Fruit fly (Drosophila melanogaster): ENCODE results near the gene CG7368.

CG7368 gene

dm6 chr3L:11552996-11553671, 43.9 kb upstream of the CG7368 start (continued):
- TF ChIP-seq CG11093 (GFP tag; IDR thresholded peaks at IDR 0.05): no peak
- TF ChIP-seq gcm (GFP tag; optimal IDR thresholded peaks at IDR 0.05): peak; percentile 56
- no peak for TF ChIP-seq CG17568 (GFP tag; optimal IDR thresholded peaks at IDR 0.05)
- TF ChIP-seq jing (GFP tag; optimal IDR thresholded peaks at IDR 0.05): no peak
- peak; percentile 26 for TF ChIP-seq gcm2 (GFP tag; optimal IDR thresholded peaks at IDR 0.05)
- peak; percentile 1 for TF ChIP-seq CG3407 (GFP tag; optimal IDR thresholded peaks at IDR 0.05)
- TF ChIP-seq CG1603 (tag; optimal IDR thresholded peaks at IDR 0.05): no peak
- no peak for TF ChIP-seq dmrt11E (tag; optimal IDR thresholded peaks at IDR 0.05)
- peak; percentile 69 for TF ChIP-seq CG13894 (tag; optimal IDR thresholded peaks at IDR 0.05)
- TF ChIP-seq cad (GFP tag; optimal IDR thresholded peaks at IDR 0.05): no peak
- peak; percentile 15 for TF ChIP-seq Xbp1 (GFP tag; optimal IDR thresholded peaks at IDR 0.05)
- peak; percentile 10 for TF ChIP-seq CG12391 (tag; optimal IDR thresholded peaks at IDR 0.05)
- TF ChIP-seq ato (GFP tag; IDR thresholded peaks at IDR 0.05; ENCODE audit: partially characterized antibody): peak; percentile 15; the same call in 1 of the 2 replicates
- TF ChIP-seq Meics (GFP tag; optimal IDR thresholded peaks at IDR 0.05): no peak
- no peak for TF ChIP-seq CG31224 (GFP tag; IDR thresholded peaks at IDR 0.05)
- TF ChIP-seq zfh2 (GFP tag; optimal IDR thresholded peaks at IDR 0.05): no peak
- TF ChIP-seq Nf-YA (GFP tag; IDR thresholded peaks at IDR 0.05): no peak
- TF ChIP-seq ind (GFP tag; optimal IDR thresholded peaks at IDR 0.05): no peak
- TF ChIP-seq CG42726 (GFP tag; IDR thresholded peaks at IDR 0.05; ENCODE audit: partially characterized antibody): peak; percentile 58; the same call in 1 of the 2 replicates
- peak; percentile 39 for TF ChIP-seq CG6683 (GFP tag; optimal IDR thresholded peaks at IDR 0.05)
- TF ChIP-seq CG6791 (GFP tag; IDR thresholded peaks at IDR 0.05; ENCODE audit: partially characterized antibody): peak; percentile 49; the same call in 2 of the 3 replicates
- TF ChIP-seq Doc3 (GFP tag; IDR thresholded peaks at IDR 0.05; ENCODE audit: partially characterized antibody): peak; percentile 72
- no peak for TF ChIP-seq dm (GFP tag; optimal IDR thresholded peaks at IDR 0.05)
- peak; percentile 49 for TF ChIP-seq CG18599 (GFP tag; optimal IDR thresholded peaks at IDR 0.05)
- no peak for TF ChIP-seq CG4617 (GFP tag; optimal IDR thresholded peaks at IDR 0.05; ENCODE audit: borderline replicate concordance)
- TF ChIP-seq D19A (tag; optimal IDR thresholded peaks at IDR 0.05): no peak
- no peak for TF ChIP-seq nerfin-2 (GFP tag; IDR thresholded peaks at IDR 0.05; ENCODE audit: partially characterized antibody)
- no peak for TF ChIP-seq Dfd (GFP tag; optimal IDR thresholded peaks at IDR 0.05)
- TF ChIP-seq lov (optimal IDR thresholded peaks at IDR 0.05): no peak
- peak; percentile 68; the same call in 1 of the 3 replicates for TF ChIP-seq lov (GFP tag; IDR thresholded peaks at IDR 0.05)
- no peak for TF ChIP-seq maf-S (GFP tag; optimal IDR thresholded peaks at IDR 0.05)
- peak; percentile 4 for TF ChIP-seq CG8089 (GFP tag; optimal IDR thresholded peaks at IDR 0.05)
- no peak for TF ChIP-seq CG17802 (tag; optimal IDR thresholded peaks at IDR 0.05)
- peak; percentile 1 for TF ChIP-seq wek (GFP tag; optimal IDR thresholded peaks at IDR 0.05)
- TF ChIP-seq pb (GFP tag; optimal IDR thresholded peaks at IDR 0.05): peak; percentile 12
- peak; percentile 18 for TF ChIP-seq grau (tag; optimal IDR thresholded peaks at IDR 0.05)
- TF ChIP-seq Ets65A (GFP tag): no peak
- TF ChIP-seq lilli (GFP tag; optimal IDR thresholded peaks at IDR 0.05): no peak
- no peak for TF ChIP-seq Sin3A (optimal IDR thresholded peaks at IDR 0.05)
- TF ChIP-seq HLHmδ (GFP tag; optimal IDR thresholded peaks at IDR 0.05): peak; percentile 15
- TF ChIP-seq Ssrp (tag; optimal IDR thresholded peaks at IDR 0.05): no peak
- no peak for TF ChIP-seq CG3995 (GFP tag; optimal IDR thresholded peaks at IDR 0.05)
- no peak for TF ChIP-seq PHDP (tag; optimal IDR thresholded peaks at IDR 0.05)
- TF ChIP-seq ERR (GFP tag; optimal IDR thresholded peaks at IDR 0.05): no peak
- TF ChIP-seq CG30020 (tag; optimal IDR thresholded peaks at IDR 0.05): no peak
- TF ChIP-seq CG3281 (GFP tag; optimal IDR thresholded peaks at IDR 0.05): no peak
- TF ChIP-seq CG2889 (GFP tag; IDR thresholded peaks at IDR 0.05): no peak
- TF ChIP-seq ro (GFP tag; IDR thresholded peaks at IDR 0.05): no peak
- TF ChIP-seq crol (GFP tag; IDR thresholded peaks at IDR 0.05): peak; percentile 46
- TF ChIP-seq otp (GFP tag; IDR thresholded peaks at IDR 0.05): peak; percentile 29; the same call in 1 of the 3 replicates

All from whole organism, embryonic.